Fruit fly (Drosophila melanogaster) whole organism, prepupa: ENCODE measurements around the gene CG17378.

Experiments used
- Blimp-1 ChIP-seq: fragments of 200-800 bp; sonication (Bioruptor generic); optimal IDR thresholded peaks from 3 replicates; lab custom pipeline; 2017; ENCODE audit warnings: missing biosample characterization, missing genetic modification characterization, mild to moderate bottlenecking, moderate library complexity, missing genetic modification reagents
- CG10631 ChIP-seq: fragments of 200-800 bp; sonication (Bioruptor generic); optimal IDR thresholded peaks from 2 replicates; lab custom pipeline; 2016; ENCODE audit warnings: missing biosample characterization, missing genetic modification characterization
- CG10669 ChIP-seq: fragments of 200-800 bp; sonication (Bioruptor generic); optimal IDR thresholded peaks from 3 replicates; lab custom pipeline; 2018; ENCODE audit warnings: missing biosample characterization, mild to moderate bottlenecking, missing genetic modification characterization, moderate library complexity
- CG11902 ChIP-seq: fragments of 200-800 bp; sonication (Bioruptor generic); optimal IDR thresholded peaks from 3 replicates; lab custom pipeline; 2016; ENCODE audit warnings: missing biosample characterization, missing genetic modification characterization
- CG15336 ChIP-seq: fragments of 200-800 bp; sonication (Bioruptor generic); IDR thresholded peaks from 2 replicates; pipeline ENCODE4 v1.3.6; 2022; ENCODE audit warnings: missing biosample characterization, missing genetic modification characterization
- CG32006 ChIP-seq: fragments of 200-800 bp; sonication (Bioruptor generic); optimal IDR thresholded peaks from 3 replicates; lab custom pipeline; 2017; ENCODE audit warnings: missing biosample characterization, mild to moderate bottlenecking, missing genetic modification characterization
- CG34406 ChIP-seq: fragments of 200-800 bp; sonication (Bioruptor generic); optimal IDR thresholded peaks from 3 replicates; lab custom pipeline; 2016; ENCODE audit warnings: missing biosample characterization, missing genetic modification characterization
- CG3919 ChIP-seq: fragments of 200-800 bp; sonication (Bioruptor generic); optimal IDR thresholded peaks from 3 replicates; lab custom pipeline; 2016; ENCODE audit warnings: missing biosample characterization, missing genetic modification characterization
- CG4318 ChIP-seq: fragments of 200-800 bp; sonication (Bioruptor generic); optimal IDR thresholded peaks from 3 replicates; lab custom pipeline; 2017; ENCODE audit warnings: missing biosample characterization, mild to moderate bottlenecking, missing genetic modification characterization
- CG6276 ChIP-seq: fragments of 200-800 bp; sonication (Bioruptor generic); optimal IDR thresholded peaks from 2 replicates; lab custom pipeline; 2017; ENCODE audit warnings: missing biosample characterization, mild to moderate bottlenecking, missing genetic modification characterization
- CG6854 ChIP-seq: fragments of 200-800 bp; sonication (Bioruptor generic); optimal IDR thresholded peaks from 2 replicates; lab custom pipeline; 2017; ENCODE audit warnings: missing biosample characterization, mild to moderate bottlenecking, missing genetic modification characterization
- CG8319 ChIP-seq: fragments of 200-800 bp; sonication (Bioruptor generic); optimal IDR thresholded peaks from 3 replicates; lab custom pipeline; 2016; ENCODE audit warnings: missing biosample characterization, missing genetic modification characterization
- CG8632 ChIP-seq: fragments of 200-800 bp; sonication (Bioruptor generic); optimal IDR thresholded peaks from 3 replicates; lab custom pipeline; 2016; ENCODE audit warnings: missing biosample characterization, missing genetic modification characterization
- CG9139 ChIP-seq: fragments of 200-800 bp; sonication (Bioruptor generic); optimal IDR thresholded peaks from 3 replicates; lab custom pipeline; 2017; ENCODE audit warnings: missing biosample characterization, mild to moderate bottlenecking, missing genetic modification characterization
- Eip75B ChIP-seq: fragments of 200-800 bp; sonication (Bioruptor generic); optimal IDR thresholded peaks from 3 replicates; lab custom pipeline; 2016; ENCODE audit warnings: missing biosample characterization, missing genetic modification characterization
- Gug ChIP-seq: fragments of 200-800 bp; sonication (Bioruptor generic); IDR thresholded peaks from 2 replicates; pipeline ENCODE4 v1.3.6; 2022; ENCODE audit warnings: missing biosample characterization, missing genetic modification characterization
- Hr38 ChIP-seq: sonication (Bioruptor generic); optimal IDR thresholded peaks from 2 replicates; lab custom pipeline; 2016; ENCODE audit warnings: missing biosample characterization, missing genetic modification characterization
- Hr39 ChIP-seq: fragments of 200-800 bp; sonication (Bioruptor generic); optimal IDR thresholded peaks from 2 replicates; lab custom pipeline; 2016; ENCODE audit warnings: missing biosample characterization, missing genetic modification characterization
- Hr4 ChIP-seq: fragments of 200-800 bp; sonication (Bioruptor generic); optimal IDR thresholded peaks from 3 replicates; lab custom pipeline; 2016; ENCODE audit warnings: missing biosample characterization, missing genetic modification characterization
- Lpt ChIP-seq: fragments of 200-800 bp; sonication (Bioruptor generic); optimal IDR thresholded peaks from 3 replicates; lab custom pipeline; 2016; ENCODE audit warnings: missing biosample characterization, missing genetic modification characterization
- Met ChIP-seq: fragments of 200-800 bp; sonication (Bioruptor generic); optimal IDR thresholded peaks from 3 replicates; lab custom pipeline; 2016; ENCODE audit warnings: missing biosample characterization, missing genetic modification characterization
- OdsH ChIP-seq: fragments of 200-800 bp; sonication (Bioruptor generic); optimal IDR thresholded peaks from 3 replicates; lab custom pipeline; 2016; ENCODE audit warnings: missing biosample characterization, missing genetic modification characterization
- Smox ChIP-seq: fragments of 200-800 bp; sonication (Bioruptor generic); optimal IDR thresholded peaks from 3 replicates; lab custom pipeline; 2016; ENCODE audit warnings: missing biosample characterization, missing genetic modification characterization
- Sox102F ChIP-seq: fragments of 200-800 bp; sonication (Bioruptor generic); optimal IDR thresholded peaks from 2 replicates; lab custom pipeline; 2016; ENCODE audit warnings: missing biosample characterization, mild to moderate bottlenecking, missing genetic modification characterization
- Sox14 ChIP-seq: fragments of 200-800 bp; sonication (Bioruptor generic); optimal IDR thresholded peaks from 3 replicates; lab custom pipeline; 2016; ENCODE audit warnings: missing biosample characterization, missing genetic modification characterization
- Sox15 ChIP-seq: fragments of 200-800 bp; sonication (Bioruptor generic); optimal IDR thresholded peaks from 3 replicates; lab custom pipeline; 2016; ENCODE audit warnings: missing biosample characterization, missing genetic modification characterization
- achi ChIP-seq: fragments of 200-800 bp; sonication (Bioruptor generic); optimal IDR thresholded peaks from 3 replicates; lab custom pipeline; 2016; ENCODE audit warnings: missing biosample characterization, missing genetic modification characterization
- acj6 ChIP-seq: fragments of 200-800 bp; sonication (Bioruptor generic); optimal IDR thresholded peaks from 3 replicates; lab custom pipeline; 2016; ENCODE audit warnings: missing biosample characterization, missing genetic modification characterization
- cyc ChIP-seq: fragments of 200-800 bp; sonication (Bioruptor generic); optimal IDR thresholded peaks from 3 replicates; lab custom pipeline; 2016; ENCODE audit warnings: missing biosample characterization, missing genetic modification characterization
- dac ChIP-seq: fragments of 200-800 bp; sonication (Bioruptor generic); optimal IDR thresholded peaks from 2 replicates; lab custom pipeline; 2017; ENCODE audit warnings: missing biosample characterization, mild to moderate bottlenecking, missing genetic modification characterization
- dsx ChIP-seq: fragments of 200-800 bp; optimal IDR thresholded peaks from 3 replicates; lab custom pipeline; 2019; ENCODE audit warnings: missing biosample characterization, mild to moderate bottlenecking, missing genetic modification characterization, moderate library complexity; ENCODE audit not compliant: poor library complexity, severe bottlenecking
- eg ChIP-seq: fragments of 200-800 bp; sonication (Bioruptor generic); IDR thresholded peaks from 3 replicates; pipeline ENCODE4 v1.3.6; 2022; ENCODE audit warnings: missing biosample characterization, missing genetic modification characterization
- fd59A ChIP-seq: fragments of 200-800 bp; sonication (Bioruptor generic); optimal IDR thresholded peaks from 2 replicates; lab custom pipeline; 2017; ENCODE audit warnings: missing biosample characterization, mild to moderate bottlenecking, missing genetic modification characterization, missing genetic modification reagents
- fd85E ChIP-seq: fragments of 200-800 bp; sonication (Bioruptor generic); optimal IDR thresholded peaks from 3 replicates; lab custom pipeline; 2016; ENCODE audit warnings: missing biosample characterization, missing genetic modification characterization
- fkh ChIP-seq: fragments of 200-800 bp; sonication (Bioruptor generic); optimal IDR thresholded peaks from 3 replicates; lab custom pipeline; 2017; ENCODE audit warnings: missing biosample characterization, mild to moderate bottlenecking, missing genetic modification characterization, moderate library complexity
- pdm3 ChIP-seq: fragments of 200-800 bp; sonication (Bioruptor generic); optimal IDR thresholded peaks from 3 replicates; lab custom pipeline; 2016; ENCODE audit warnings: missing biosample characterization, missing genetic modification characterization
- ss ChIP-seq, 2 experiments: fragments of 200-800 bp; sonication (Bioruptor generic); optimal IDR thresholded peaks; 2 replicates in 1 of 2; 3 replicates in 1 of 2; lab custom pipeline; 2017 to 2018; ENCODE audit warnings: mild to moderate bottlenecking in 2 of 2, missing biosample characterization in 2 of 2, missing genetic modification characterization in 2 of 2, moderate library complexity in 1 of 2
- svp ChIP-seq: fragments of 200-800 bp; sonication (Bioruptor generic); peaks from one replicate; lab custom pipeline; 2016; ENCODE audit warnings: missing biosample characterization, missing genetic modification characterization
- vri ChIP-seq: fragments of 200-800 bp; sonication (Bioruptor generic); optimal IDR thresholded peaks from 3 replicates; lab custom pipeline; 2016; ENCODE audit warnings: missing biosample characterization, mild to moderate bottlenecking, missing genetic modification characterization

CG17378 gene

dm6 chr2L:6773645-6774044, at the start of gene CG17378:
Gene CG17378 (plus strand): TSS chr2L:6774041.
- no peak for TF ChIP-seq CG10669 (GFP tag; lab: Kevin White, UChicago)
- TF ChIP-seq vri (GFP tag; lab: Kevin White, UChicago): no peak
- no peak for TF ChIP-seq eg (GFP tag; lab: Robert Waterston, UW)
- no peak for TF ChIP-seq acj6 (GFP tag; lab: Kevin White, UChicago)
- TF ChIP-seq cyc (GFP tag; lab: Kevin White, UChicago): no peak
- no peak for TF ChIP-seq dac (GFP tag; lab: Kevin White, UChicago)
- no peak for TF ChIP-seq CG15336 (GFP tag; lab: Robert Waterston, UW)
- no peak for TF ChIP-seq fd85E
- no peak for TF ChIP-seq fd59A
- no peak for TF ChIP-seq Hr38 (GFP tag; lab: Kevin White, UChicago)
- no peak for TF ChIP-seq OdsH (GFP tag; lab: Kevin White, UChicago)
- TF ChIP-seq CG11902 (GFP tag; lab: Kevin White, UChicago): no peak
- TF ChIP-seq CG6854 (GFP tag; lab: Kevin White, UChicago): no peak
- TF ChIP-seq CG8319 (GFP tag; lab: Kevin White, UChicago): no peak
- no peak for TF ChIP-seq achi (GFP tag; lab: Kevin White, UChicago)

- no peak for TF ChIP-seq fd59A
- TF ChIP-seq CG6854 (GFP tag; lab: Kevin White, UChicago): no peak
- TF ChIP-seq Eip75B (GFP tag; lab: Kevin White, UChicago): no peak
- no peak for TF ChIP-seq CG8319 (GFP tag; lab: Kevin White, UChicago)
- no peak for TF ChIP-seq Sox102F (GFP tag; lab: Kevin White, UChicago)
- TF ChIP-seq fd85E: no peak
- no peak for TF ChIP-seq OdsH (GFP tag; lab: Kevin White, UChicago)
- no peak for TF ChIP-seq dsx (GFP tag; lab: Kevin White, UChicago)
- TF ChIP-seq Hr4 (GFP tag; lab: Kevin White, UChicago): no peak
- no peak for TF ChIP-seq fkh (GFP tag; lab: Kevin White, UChicago)
- no peak for TF ChIP-seq Met
- TF ChIP-seq CG10669 (GFP tag; lab: Kevin White, UChicago): no peak
- no peak for TF ChIP-seq Gug
- TF ChIP-seq CG4318 (GFP tag; lab: Kevin White, UChicago): no peak
- no peak for TF ChIP-seq Sox14 (GFP tag; lab: Kevin White, UChicago)
- no peak for TF ChIP-seq CG3919 (GFP tag; lab: Kevin White, UChicago)
- no peak for TF ChIP-seq ss (GFP tag; optimal IDR thresholded peaks at IDR 0.05; lab: Kevin White, UChicago)
- TF ChIP-seq svp (GFP tag; lab: Kevin White, UChicago): no peak
- TF ChIP-seq CG32006 (GFP tag; lab: Kevin White, UChicago): no peak
- no peak for TF ChIP-seq Blimp-1 (GFP tag; lab: Kevin White, UChicago)
Measured at dm6 chr2L:6732566-6732965, 41.3 kb upstream of the CG17378 start, which contains the start of gene TTLL3B. Gene TTLL3B (plus strand): TSS chr2L:6732866.

dm6 chr2L:6740088-6740487, 33.8 kb upstream of the CG17378 start, which contains the start of gene TTLL3A:
Gene TTLL3A (minus strand): TSS chr2L:6740188.
- TF ChIP-seq pdm3 (GFP tag; lab: Kevin White, UChicago) (no peak), CG10631 (GFP tag; lab: Kevin White, UChicago) (no peak), acj6 (GFP tag; lab: Kevin White, UChicago) (no peak), Hr39 (GFP tag; lab: Kevin White, UChicago) (no peak), CG8632 (GFP tag; lab: Kevin White, UChicago) (no peak), CG8319 (GFP tag; lab: Kevin White, UChicago) (no peak), Lpt (GFP tag; lab: Kevin White, UChicago) (no peak), Sox14 (GFP tag; lab: Kevin White, UChicago) (no peak), Sox102F (GFP tag; lab: Kevin White, UChicago) (no peak), CG11902 (GFP tag; lab: Kevin White, UChicago) (no peak), CG34406 (no peak), Sox15 (GFP tag; lab: Kevin White, UChicago) (no peak), CG9139 (GFP tag; lab: Kevin White, UChicago) (no peak), CG6276 (GFP tag; lab: Kevin White, UChicago) (no peak), achi (GFP tag; lab: Kevin White, UChicago) (no peak), Smox (GFP tag; lab: Kevin White, UChicago) (no peak), CG3919 (GFP tag; lab: Kevin White, UChicago) (no peak)
- TF ChIP-seq, all 60 proteins: peak for 0
